Worm (Caenorhabditis elegans) whole organism, late embryonic: Measurements from ENCODE around the gene clc-25.

ENCODE experiments used
- C38D4.7 ChIP-seq: fragments of 200-800 bp; sonication (Bioruptor generic); optimal IDR thresholded peaks from 2 replicates; lab custom pipeline; 2018; ENCODE audit warnings: mild to moderate bottlenecking, missing genetic modification characterization, moderate library complexity, missing compliant biosample characterization
- K02D7.2 ChIP-seq: sonication (generic microtip); optimal IDR thresholded peaks from 2 replicates; lab custom pipeline; 2017; ENCODE audit warnings: mild to moderate bottlenecking, missing genetic modification characterization, missing compliant biosample characterization
- K09A11.1 ChIP-seq: sonication (generic microtip); optimal IDR thresholded peaks from 2 replicates; lab custom pipeline; 2017; ENCODE audit warnings: antibody characterized with exemption, mild to moderate bottlenecking, missing genetic modification characterization, missing compliant biosample characterization; ENCODE audit not compliant: insufficient read depth
- T23F11.4 ChIP-seq: fragments of 200-800 bp; sonication (Bioruptor generic); optimal IDR thresholded peaks from 2 replicates; lab custom pipeline; 2018; ENCODE audit warnings: mild to moderate bottlenecking, missing genetic modification characterization, missing compliant biosample characterization
- Y22D7AL.16 ChIP-seq: sonication (generic microtip); optimal IDR thresholded peaks from 2 replicates; lab custom pipeline; 2016; ENCODE audit warnings: missing genetic modification characterization, missing compliant biosample characterization
- ceh-14 ChIP-seq: sonication (generic microtip); optimal IDR thresholded peaks from 2 replicates; lab custom pipeline; 2016; ENCODE audit warnings: missing genotype, missing genetic modification characterization, missing compliant biosample characterization
- ceh-18 ChIP-seq: sonication (generic microtip); optimal IDR thresholded peaks from 2 replicates; lab custom pipeline; 2016; ENCODE audit warnings: missing genetic modification characterization, missing compliant biosample characterization
- ceh-19 ChIP-seq: fragments of 200-800 bp; sonication (Bioruptor generic); optimal IDR thresholded peaks from 2 replicates; lab custom pipeline; 2018; ENCODE audit warnings: mild to moderate bottlenecking, missing genetic modification characterization, missing compliant biosample characterization
- ceh-2 ChIP-seq: sonication (generic microtip); optimal IDR thresholded peaks from 2 replicates; lab custom pipeline; 2016; ENCODE audit warnings: missing genotype, missing genetic modification characterization, missing compliant biosample characterization
- ceh-22 ChIP-seq: sonication (generic microtip); optimal IDR thresholded peaks from 2 replicates; lab custom pipeline; 2017; ENCODE audit warnings: missing biosample characterization, missing genetic modification characterization
- ceh-31 ChIP-seq: sonication (generic microtip); optimal IDR thresholded peaks from 2 replicates; lab custom pipeline; 2016; ENCODE audit warnings: missing genetic modification characterization, missing compliant biosample characterization
- ceh-34 ChIP-seq: sonication (generic microtip); optimal IDR thresholded peaks from 2 replicates; lab custom pipeline; 2016; ENCODE audit warnings: mild to moderate bottlenecking, missing genetic modification characterization, missing compliant biosample characterization
- ceh-45 ChIP-seq: fragments of 200-800 bp; sonication (Bioruptor generic); IDR thresholded peaks from 2 replicates; pipeline ENCODE4 v1.3.6; 2022; ENCODE audit warnings: missing genetic modification reagents, missing genetic modification characterization, missing compliant biosample characterization
- ceh-48 ChIP-seq: sonication (generic microtip); optimal IDR thresholded peaks from 2 replicates; lab custom pipeline; 2016; ENCODE audit warnings: missing genetic modification characterization, inconsistent platforms, missing compliant biosample characterization
- ceh-9 ChIP-seq: sonication (generic microtip); optimal IDR thresholded peaks from 2 replicates; lab custom pipeline; 2016; ENCODE audit warnings: mild to moderate bottlenecking, missing genetic modification characterization, inconsistent platforms, missing compliant biosample characterization
- dve-1 ChIP-seq: sonication (generic microtip); optimal IDR thresholded peaks from 2 replicates; lab custom pipeline; 2017; ENCODE audit warnings: antibody characterized with exemption, mild to moderate bottlenecking, missing genetic modification characterization, missing compliant biosample characterization
- elt-2 ChIP-seq: sonication (generic microtip); optimal IDR thresholded peaks from 2 replicates; lab custom pipeline; 2016; ENCODE audit warnings: missing genetic modification reagents, missing genetic modification characterization, missing compliant biosample characterization
- eyg-1 ChIP-seq: sonication (generic microtip); optimal IDR thresholded peaks from 2 replicates; lab custom pipeline; 2016; ENCODE audit warnings: missing genotype, missing genetic modification characterization, missing compliant biosample characterization
- fkh-10 ChIP-seq: fragments of 150-350 bp; optimal IDR thresholded peaks from 2 replicates; lab custom pipeline; 2014; ENCODE audit warnings: missing biosample characterization, missing genetic modification reagents, missing genetic modification characterization
- fkh-6 ChIP-seq: sonication (generic microtip); optimal IDR thresholded peaks from 2 replicates; lab custom pipeline; 2016; ENCODE audit warnings: missing genetic modification characterization, missing compliant biosample characterization
- hlh-13 ChIP-seq: fragments of 200-800 bp; sonication (Bioruptor generic); optimal IDR thresholded peaks from 2 replicates; lab custom pipeline; 2018; ENCODE audit warnings: mild to moderate bottlenecking, missing genetic modification characterization, missing compliant biosample characterization
- hlh-15 ChIP-seq: sonication (generic microtip); optimal IDR thresholded peaks from 2 replicates; lab custom pipeline; 2016; ENCODE audit warnings: missing genetic modification characterization, missing compliant biosample characterization
- lin-11 ChIP-seq: fragments of 200-800 bp; sonication (Bioruptor generic); optimal IDR thresholded peaks from 2 replicates; lab custom pipeline; 2018; ENCODE audit warnings: mild to moderate bottlenecking, missing genetic modification characterization, missing compliant biosample characterization
- nhr-11 ChIP-seq: fragments of 150-350 bp; optimal IDR thresholded peaks from 2 replicates; lab custom pipeline; 2014; ENCODE audit warnings: missing biosample characterization, missing genetic modification characterization
- npax-4 ChIP-seq: sonication (generic microtip); optimal IDR thresholded peaks from 2 replicates; lab custom pipeline; 2016; ENCODE audit warnings: missing genetic modification characterization, missing compliant biosample characterization
- odd-2 ChIP-seq: sonication (generic microtip); optimal IDR thresholded peaks from 2 replicates; lab custom pipeline; 2017; ENCODE audit warnings: antibody characterized with exemption, mild to moderate bottlenecking, missing genetic modification characterization, missing compliant biosample characterization
- pag-3 ChIP-seq: sonication (generic microtip); optimal IDR thresholded peaks from 2 replicates; lab custom pipeline; 2016; ENCODE audit warnings: missing compliant biosample characterization, missing genetic modification characterization, borderline replicate concordance
- pax-1 ChIP-seq: fragments of 150-350 bp; optimal IDR thresholded peaks from 2 replicates; lab custom pipeline; 2014; ENCODE audit warnings: missing biosample characterization, missing genetic modification characterization
- pha-2 ChIP-seq: sonication (generic microtip); optimal IDR thresholded peaks from 2 replicates; lab custom pipeline; 2017; ENCODE audit warnings: mild to moderate bottlenecking, missing genetic modification characterization, missing compliant biosample characterization
- pha-4 ChIP-seq: fragments of 150-350 bp; optimal IDR thresholded peaks from 2 replicates; lab custom pipeline; 2018; ENCODE audit warnings: missing biosample characterization, missing genetic modification reagents, missing genetic modification characterization
- pqm-1 ChIP-seq: sonication (generic microtip); optimal IDR thresholded peaks from 2 replicates; lab custom pipeline; 2016; ENCODE audit warnings: missing genetic modification characterization, missing compliant biosample characterization
- rnt-1 ChIP-seq: sonication (generic microtip); optimal IDR thresholded peaks from 2 replicates; lab custom pipeline; 2016; ENCODE audit warnings: missing genetic modification characterization, missing compliant biosample characterization
- sdc-2 ChIP-seq: sonication (generic microtip); optimal IDR thresholded peaks from 2 replicates; lab custom pipeline; 2016; ENCODE audit warnings: missing genotype, missing genetic modification characterization, missing compliant biosample characterization
- sox-4 ChIP-seq: sonication (generic microtip); optimal IDR thresholded peaks from 2 replicates; lab custom pipeline; 2017; ENCODE audit warnings: mild to moderate bottlenecking, missing genetic modification characterization, inconsistent platforms, missing compliant biosample characterization
- syd-9 ChIP-seq: sonication (generic microtip); optimal IDR thresholded peaks from 2 replicates; lab custom pipeline; 2016; ENCODE audit warnings: mild to moderate bottlenecking, missing genetic modification characterization, moderate library complexity, missing compliant biosample characterization
- unc-3 ChIP-seq, 2 experiments: fragments of 200-800 bp in 1 of 2; sonication (Bioruptor generic) in 1 of 2; sonication (generic microtip) in 1 of 2; conservative IDR thresholded peaks in 1 of 2; optimal IDR thresholded peaks in 1 of 2; 2 replicates each; pipeline versions ENCODE4 v1.3.6 to Lab custom; 2016 to 2022; ENCODE audit warnings: missing compliant biosample characterization in 2 of 2, missing genetic modification characterization in 2 of 2, missing genetic modification reagents in 1 of 2
- unc-86 ChIP-seq: sonication (generic microtip); optimal IDR thresholded peaks from 2 replicates; lab custom pipeline; 2016; ENCODE audit warnings: missing genetic modification characterization, missing compliant biosample characterization
- zip-5 ChIP-seq: sonication (generic microtip); optimal IDR thresholded peaks from 2 replicates; lab custom pipeline; 2016; ENCODE audit warnings: missing genetic modification characterization, missing compliant biosample characterization

Gene clc-25

ce11 chrIII:1026261-1026660, at the start of gene clc-25:
clc-25 (minus strand) TSS chrIII:1026361.
- TF ChIP-seq pha-2 (tag; lab: Kevin White, UChicago) (no peak), eyg-1 (tag; lab: Kevin White, UChicago) (no peak), C38D4.7 (no peak), odd-2 (no peak), pqm-1 (tag; lab: Kevin White, UChicago) (no peak), zip-5 (tag; lab: Kevin White, UChicago) (no peak), elt-2 (no peak), nhr-11 (tag; lab: Kevin White, UChicago) (no peak), ceh-18 (tag; lab: Kevin White, UChicago) (no peak), pag-3 (no peak), T23F11.4 (no peak), ceh-19 (GFP tag; lab: Kevin White, UChicago) (no peak), ceh-14 (no peak), ceh-22 (tag; lab: Kevin White, UChicago) (no peak), syd-9 (tag; lab: Kevin White, UChicago) (no peak), sdc-2 (tag; lab: Kevin White, UChicago) (no peak), K09A11.1 (no peak), unc-3 (GFP tag; conservative IDR thresholded peaks at IDR 0.05; lab: Robert Waterston, UW) (no peak), unc-3 (tag; optimal IDR thresholded peaks at IDR 0.05; lab: Kevin White, UChicago) (no peak)

ce11 chrIII:1074152-1074551, 48.0 kb upstream of the clc-25 start:
- TF ChIP-seq lin-11 (tag; lab: Kevin White, UChicago) (no peak), hlh-15 (tag; lab: Kevin White, UChicago) (no peak), pha-4 (tag; lab: Kevin White, UChicago) (no peak), pha-2 (tag; lab: Kevin White, UChicago) (no peak), ceh-2 (tag; lab: Kevin White, UChicago) (no peak), ceh-9 (tag; lab: Kevin White, UChicago) (no peak), rnt-1 (no peak)

- no peak for TF ChIP-seq Y22D7AL.16 (tag; lab: Kevin White, UChicago)
- TF ChIP-seq fkh-10 (GFP tag; lab: Kevin White, UChicago) = no peak
- no peak for TF ChIP-seq lin-11 (tag; lab: Kevin White, UChicago)
- TF ChIP-seq fkh-6 = no peak
- no peak for TF ChIP-seq sox-4 (tag; lab: Kevin White, UChicago)
- no peak for TF ChIP-seq hlh-13
- no peak for TF ChIP-seq K02D7.2 (tag; lab: Kevin White, UChicago)
- no peak for TF ChIP-seq dve-1 (tag; lab: Kevin White, UChicago)
- TF ChIP-seq ceh-48 (tag; lab: Kevin White, UChicago) = no peak
- no peak for TF ChIP-seq unc-86
- TF ChIP-seq ceh-18 (tag; lab: Kevin White, UChicago) = no peak
- no peak for TF ChIP-seq ceh-31
These were observed 33.8 kb upstream of the clc-25 start, which contains the start of gene BE0003N10.6 for ce11 chrIII:1059961-1060360. BE0003N10.6 (minus strand) TSS chrIII:1060061.

- TF ChIP-seq ceh-34 = no peak
- peak; percentile 8 for TF ChIP-seq ceh-48 (tag; lab: Kevin White, UChicago)
- TF ChIP-seq ceh-22 (tag; lab: Kevin White, UChicago) = no peak
These were observed 32.7 kb upstream of the clc-25 start for ce11 chrIII:1058881-1059280.

ce11 chrIII:1058074-1058473, 31.9 kb upstream of the clc-25 start:
- TF ChIP-seq dve-1 (tag; lab: Kevin White, UChicago) = no peak
- TF ChIP-seq ceh-48 (tag; lab: Kevin White, UChicago) = peak; percentile 66
- TF ChIP-seq ceh-45 (GFP tag; lab: Robert Waterston, UW) = no peak
- TF ChIP-seq pax-1 (tag; lab: Kevin White, UChicago) = no peak
- no peak for TF ChIP-seq eyg-1 (tag; lab: Kevin White, UChicago)
- TF ChIP-seq ceh-2 (tag; lab: Kevin White, UChicago) = no peak
- no peak for TF ChIP-seq npax-4 (tag; lab: Kevin White, UChicago)
- TF ChIP-seq, all 69 proteins: peak for 1
